Fruit fly (Drosophila melanogaster): ENCODE measurements around the gene RpL13A.
A peak's percentile ranks its signal among the peaks of the same experiment; 100 is the strongest.

The RpL13A gene

dm6 chr3R:5622985-5623630 is 1.2 kb upstream of the RpL13A start (continued):
- TF ChIP-seq HLHmδ (GFP tag; optimal IDR thresholded peaks at IDR 0.05) (peak; percentile 85), CrebB (tag; optimal IDR thresholded peaks at IDR 0.05) (peak; percentile 83), CG9797 (GFP tag; optimal IDR thresholded peaks at IDR 0.05) (peak; percentile 1), gsb-n (tag; optimal IDR thresholded peaks at IDR 0.05) (peak; percentile 83), croc (GFP tag; conservative IDR thresholded peaks at IDR 0.05) (no peak; the same call in 2 of the 3 replicates), salm (tag; optimal IDR thresholded peaks at IDR 0.05) (peak; percentile 54), Lhr (GFP tag; optimal IDR thresholded peaks at IDR 0.05) (peak; percentile 68), CG7357 (GFP tag; IDR thresholded peaks at IDR 0.05) (no peak), Kr (GFP tag; optimal IDR thresholded peaks at IDR 0.05) (peak; percentile 77), CG18262 (tag; optimal IDR thresholded peaks at IDR 0.05) (peak; percentile 64), pros (GFP tag; optimal IDR thresholded peaks at IDR 0.05) (peak; percentile 59), ERR (GFP tag; optimal IDR thresholded peaks at IDR 0.05) (peak; percentile 68), Hmx (GFP tag; optimal IDR thresholded peaks at IDR 0.05) (no peak), lola (GFP tag; optimal IDR thresholded peaks at IDR 0.05) (peak in 1 of 3 experiments; percentile 66), GATAe (GFP tag; conservative IDR thresholded peaks at IDR 0.05) (no peak), CG12659 (GFP tag; optimal IDR thresholded peaks at IDR 0.05) (peak; percentile 70), Jarid2 (GFP tag; optimal IDR thresholded peaks at IDR 0.05) (peak; percentile 28), p53 (GFP tag; optimal IDR thresholded peaks at IDR 0.05) (peak; percentile 49), bsh (GFP tag; optimal IDR thresholded peaks at IDR 0.05) (peak; percentile 11 to 82), CG11696 (GFP tag; IDR thresholded peaks at IDR 0.05) (no peak), YL-1 (GFP tag; optimal IDR thresholded peaks at IDR 0.05) (peak; percentile 77), gce (GFP tag; IDR thresholded peaks at IDR 0.05) (no peak), CG18476 (GFP tag; optimal IDR thresholded peaks at IDR 0.05) (peak; percentile 64), fd96Cb (tag; optimal IDR thresholded peaks at IDR 0.05) (peak; percentile 55), B-H1 (GFP tag; IDR thresholded peaks at IDR 0.05) (no peak), CG6683 (GFP tag; optimal IDR thresholded peaks at IDR 0.05) (peak; percentile 70), fu2 (GFP tag; optimal IDR thresholded peaks at IDR 0.05) (peak; percentile 42), Tbp (GFP tag; optimal IDR thresholded peaks at IDR 0.05) (no peak), PHDP (tag; optimal IDR thresholded peaks at IDR 0.05) (peak; percentile 76), Doc2 (GFP tag; IDR thresholded peaks at IDR 0.05) (no peak), CG10321 (GFP tag; IDR thresholded peaks at IDR 0.05) (no peak), Gug (GFP tag; IDR thresholded peaks at IDR 0.05) (no peak), dpn (GFP tag; optimal IDR thresholded peaks at IDR 0.05) (peak; percentile 47 to 72), CG13296 (GFP tag; optimal IDR thresholded peaks at IDR 0.05) (peak; percentile 84), CG17328 (GFP tag; IDR thresholded peaks at IDR 0.05) (no peak), MBD-R2 (GFP tag; IDR thresholded peaks at IDR 0.05) (no peak), cad (GFP tag; optimal IDR thresholded peaks at IDR 0.05) (no peak), CG10267 (tag; optimal IDR thresholded peaks at IDR 0.05) (peak; percentile 97), CG33213 (GFP tag; optimal IDR thresholded peaks at IDR 0.05) (peak; percentile 92), CHES-1-like (GFP tag; optimal IDR thresholded peaks at IDR 0.05) (peak; percentile 74), CG9932 (GFP tag; IDR thresholded peaks at IDR 0.05) (no peak), CG12219 (GFP tag; optimal IDR thresholded peaks at IDR 0.05) (peak; percentile 75), CG7271 (tag; optimal IDR thresholded peaks at IDR 0.05) (peak; percentile 78), CG3847 (GFP tag; IDR thresholded peaks at IDR 0.05) (no peak), CG2678 (tag; optimal IDR thresholded peaks at IDR 0.05) (peak; percentile 78), CG6791 (GFP tag; IDR thresholded peaks at IDR 0.05; ENCODE audit: partially characterized antibody) (no peak), CG5180 (GFP tag; optimal IDR thresholded peaks at IDR 0.05) (peak; percentile 60), Dref (GFP tag; IDR thresholded peaks at IDR 0.05) (no peak), Hey (tag; optimal IDR thresholded peaks at IDR 0.05) (peak; percentile 81), Hr3 (GFP tag; optimal IDR thresholded peaks at IDR 0.05) (peak; percentile 10)

All from whole organism, embryonic.